Worm (Caenorhabditis elegans): ENCODE results near the gene str-238.

ce11 chrV:810281-810862 lies 45.5 kb downstream of the str-238 start, which contains the start of gene R13D11.4:
- TF ChIP-seq W03F9.2 (tag; optimal IDR thresholded peaks at IDR 0.05) (no peak), him-1 (tag; optimal IDR thresholded peaks at IDR 0.05) (no peak)

All from whole organism, L4/young adult.